Fruit fly (Drosophila melanogaster) whole organism, embryonic: ENCODE results near the gene SdicB.
"Not testable (repeated sequence)": the region's sequence is repeated elsewhere in the genome, so short reads cannot be mapped to it uniquely, and the experiment has no call there.

Experiments used
- Bdp1 ChIP-seq: fragments of 200-800 bp; sonication (Bioruptor generic); optimal IDR thresholded peaks from 3 replicates; lab custom pipeline; 2016; ENCODE audit warnings: missing biosample characterization, missing genetic modification characterization
- CG14441 ChIP-seq: fragments of 200-800 bp; sonication (Bioruptor generic); IDR thresholded peaks from 2 replicates; pipeline ENCODE4 v1.3.6; 2022; ENCODE audit warnings: missing biosample characterization, missing genetic modification characterization
- CG15514 ChIP-seq: fragments of 200-800 bp; sonication (Bioruptor generic); optimal IDR thresholded peaks from 3 replicates; lab custom pipeline; 2017; ENCODE audit warnings: missing biosample characterization, missing genetic modification characterization, mild to moderate bottlenecking, moderate library complexity, missing genetic modification reagents
- CG1792 ChIP-seq: fragments of 200-800 bp; sonication (Bioruptor generic); optimal IDR thresholded peaks from 2 replicates; lab custom pipeline; 2016; ENCODE audit warnings: missing biosample characterization, missing genetic modification characterization
- CG2889 ChIP-seq: fragments of 200-800 bp; sonication (Bioruptor generic); IDR thresholded peaks from 3 replicates; pipeline ENCODE4 v1.3.6; 2022; ENCODE audit warnings: missing biosample characterization, missing genetic modification characterization
- Fer1 ChIP-seq: fragments of 200-800 bp; sonication (Bioruptor generic); optimal IDR thresholded peaks from 2 replicates; lab custom pipeline; 2017; ENCODE audit warnings: missing biosample characterization, mild to moderate bottlenecking, missing genetic modification characterization
- Jarid2 ChIP-seq: fragments of 200-800 bp; sonication (Bioruptor generic); optimal IDR thresholded peaks from 3 replicates; lab custom pipeline; 2017; ENCODE audit warnings: mild to moderate bottlenecking, missing biosample characterization, missing genetic modification reagents, missing genetic modification characterization
- abd-A ChIP-seq: fragments of 200-800 bp; sonication (Bioruptor generic); optimal IDR thresholded peaks from 3 replicates; lab custom pipeline; 2019; ENCODE audit warnings: missing biosample characterization, mild to moderate bottlenecking, missing genetic modification characterization, moderate library complexity
- fd3F ChIP-seq: fragments of 200-800 bp; sonication (Bioruptor generic); optimal IDR thresholded peaks from 2 replicates; lab custom pipeline; 2018; ENCODE audit warnings: missing biosample characterization, mild to moderate bottlenecking, missing genetic modification characterization, moderate library complexity
- gsb-n ChIP-seq: fragments of 200-800 bp; sonication (Bioruptor generic); optimal IDR thresholded peaks from 3 replicates; lab custom pipeline; 2018; ENCODE audit warnings: missing biosample characterization, mild to moderate bottlenecking, missing genetic modification characterization
- knrl ChIP-seq: fragments of 200-800 bp; sonication (Bioruptor generic); IDR thresholded peaks from 3 replicates; pipeline ENCODE4 v1.3.6; 2022; ENCODE audit warnings: missing biosample characterization, missing genetic modification characterization; ENCODE audit not compliant: partially characterized antibody
- lola ChIP-seq, 3 experiments: fragments of >200 bp in 2 of 3; fragments of 200-800 bp in 1 of 3; sonication (Bioruptor generic) in 1 of 3; optimal IDR thresholded peaks; 2 replicates each; lab custom pipeline; 2017 to 2019; ENCODE audit warnings: missing biosample characterization in 3 of 3, missing genetic modification characterization in 3 of 3, mild to moderate bottlenecking in 1 of 3, moderate library complexity in 1 of 3
- trh ChIP-seq: fragments of 200-800 bp; sonication (Bioruptor generic); optimal IDR thresholded peaks from 2 replicates; lab custom pipeline; 2016; ENCODE audit warnings: missing biosample characterization, missing genetic modification characterization
- tup ChIP-seq: fragments of 200-800 bp; sonication (Bioruptor generic); optimal IDR thresholded peaks from 2 replicates; lab custom pipeline; 2016; ENCODE audit warnings: missing biosample characterization, mild to moderate bottlenecking, missing genetic modification characterization, moderate library complexity

- TF ChIP-seq CG15514 (GFP tag; lab: Kevin White, UChicago); abd-A (tag; lab: Kevin White, UChicago); Jarid2; Bdp1 (GFP tag; lab: Kevin White, UChicago); lola (GFP tag; optimal IDR thresholded peaks at IDR 0.05; lab: Kevin White, UChicago); Fer1 (GFP tag; lab: Kevin White, UChicago); CG2889; gsb-n (tag; lab: Kevin White, UChicago); knrl (GFP tag; lab: Robert Waterston, UW); trh (GFP tag; lab: Kevin White, UChicago); CG1792 (GFP tag; lab: Kevin White, UChicago); tup (GFP tag; lab: Kevin White, UChicago); CG14441; fd3F: not testable (repeated sequence)
Observed at dm6 chrX:20178538-20178937, 30.9 kb downstream of the SdicB start, which contains the start of gene Sdic1.
